Fruit fly (Drosophila melanogaster): ENCODE measurements around the gene Vps39.

- TF ChIP-seq h (optimal IDR thresholded peaks at IDR 0.05) (no peak), Sin3A (optimal IDR thresholded peaks at IDR 0.05) (no peak)
Measured at dm6 chr3R:18228713-18229222, 45.5 kb downstream of the Vps39 start.

Measured in Kc167 (cell line).